Worm (Caenorhabditis elegans) whole organism, L4 larva: ENCODE results near the gene Y54G11A.4.

Experiments
- nhr-237 ChIP-seq: sonication (generic microtip); optimal IDR thresholded peaks from 2 replicates; lab custom pipeline; 2017; ENCODE audit warnings: missing biosample characterization, missing genetic modification characterization
- snpc-4 ChIP-seq: fragments of 150-350 bp; optimal IDR thresholded peaks from 2 replicates; lab custom pipeline; 2014; ENCODE audit warnings: missing biosample characterization, missing genetic modification characterization

ce11 chrII:14288968-14289367 is 3.7 kb upstream of the Y54G11A.4 start, which contains the start of gene srh-42:
- TF ChIP-seq nhr-237 (tag; lab: Kevin White, UChicago) (no peak), snpc-4 (tag; lab: Kevin White, UChicago) (no peak)
